Fruit fly (Drosophila melanogaster): ENCODE results near the gene beg.

Gene beg

DNA sequence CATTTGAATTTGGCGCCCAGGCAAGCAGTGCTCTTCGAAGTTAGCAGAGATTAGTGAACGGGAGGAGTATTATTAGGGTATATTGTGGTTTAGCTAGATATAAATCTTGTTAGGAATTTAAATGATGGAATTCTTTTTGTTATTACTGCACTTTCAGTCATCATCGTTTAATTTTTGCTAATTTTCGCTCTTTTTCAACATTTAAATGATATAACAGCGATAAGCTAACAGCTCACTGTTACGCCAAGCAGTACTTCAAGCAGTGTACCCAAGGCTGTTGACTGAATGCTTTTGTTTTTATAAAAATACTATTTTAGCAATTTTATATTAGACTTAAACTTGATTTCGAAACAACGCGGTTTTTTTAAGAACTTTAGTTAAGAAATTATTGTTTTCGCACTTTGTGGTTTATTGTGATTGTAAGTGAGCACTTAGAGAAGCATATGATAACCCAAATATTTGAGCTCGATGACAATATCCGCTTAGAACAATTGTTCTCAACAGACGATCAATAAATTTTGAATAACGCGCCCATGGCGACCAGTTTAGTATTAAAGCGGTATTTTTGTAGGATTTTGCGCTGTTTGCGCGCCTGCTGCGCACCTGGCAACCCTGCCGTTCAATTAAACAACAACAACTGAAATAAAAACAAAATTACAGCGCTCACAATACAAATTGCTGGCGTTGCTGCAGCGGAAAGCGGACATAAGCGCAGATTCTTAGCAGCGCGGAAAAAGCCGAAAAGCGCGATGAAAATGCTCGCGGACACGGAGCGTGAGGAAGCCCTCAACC is 15.4 kb downstream of the beg start (continued):
- no peak for TF ChIP-seq btn (GFP tag; optimal IDR thresholded peaks at IDR 0.05)
- no peak for TF ChIP-seq gcm (GFP tag; optimal IDR thresholded peaks at IDR 0.05)
- no peak for TF ChIP-seq bowl (GFP tag; IDR thresholded peaks at IDR 0.05)
- peak; percentile 87 for TF ChIP-seq Aef1 (GFP tag; IDR thresholded peaks at IDR 0.05)
- TF ChIP-seq br (optimal IDR thresholded peaks at IDR 0.05): no peak
- TF ChIP-seq sens (GFP tag): peak; percentile 44
- TF ChIP-seq Elba2 (GFP tag; optimal IDR thresholded peaks at IDR 0.05): no peak
- no peak for TF ChIP-seq CG3163 (GFP tag; optimal IDR thresholded peaks at IDR 0.05)
- no peak for TF ChIP-seq HLHmδ (GFP tag; optimal IDR thresholded peaks at IDR 0.05)
- no peak for TF ChIP-seq exex (tag; optimal IDR thresholded peaks at IDR 0.05)
- no peak for TF ChIP-seq emc (GFP tag; optimal IDR thresholded peaks at IDR 0.05)
- TF ChIP-seq Bteb2 (GFP tag; optimal IDR thresholded peaks at IDR 0.05): no peak
- TF ChIP-seq Trl (optimal IDR thresholded peaks at IDR 0.05): no peak
- TF ChIP-seq Trl (GFP tag; optimal IDR thresholded peaks at IDR 0.05): no peak
- no peak for TF ChIP-seq ap (GFP tag; IDR thresholded peaks at IDR 0.05)
- no peak for TF ChIP-seq CG32532 (GFP tag; IDR thresholded peaks at IDR 0.05)
- peak; percentile 75 for TF ChIP-seq MESR4 (GFP tag; optimal IDR thresholded peaks at IDR 0.05)
- TF ChIP-seq CG1603 (tag; optimal IDR thresholded peaks at IDR 0.05): peak; percentile 12
- peak; percentile 27 for TF ChIP-seq zen (tag; optimal IDR thresholded peaks at IDR 0.05)
- no peak for TF ChIP-seq Spps (tag; optimal IDR thresholded peaks at IDR 0.05)
- TF ChIP-seq CG14050 (GFP tag; IDR thresholded peaks at IDR 0.05): no peak
- no peak for TF ChIP-seq CTCF (GFP tag; optimal IDR thresholded peaks at IDR 0.05)
- TF ChIP-seq gt (GFP tag; IDR thresholded peaks at IDR 0.05): no peak
- TF ChIP-seq CG1647 (GFP tag; optimal IDR thresholded peaks at IDR 0.05): no peak
- no peak for TF ChIP-seq CG6683 (GFP tag; optimal IDR thresholded peaks at IDR 0.05)
- TF ChIP-seq wek (GFP tag; optimal IDR thresholded peaks at IDR 0.05): no peak
- TF ChIP-seq lbe (GFP tag; optimal IDR thresholded peaks at IDR 0.05): no peak
- no peak for TF ChIP-seq CG9609 (GFP tag; optimal IDR thresholded peaks at IDR 0.05)
- peak; percentile 20 for TF ChIP-seq abd-A (tag; optimal IDR thresholded peaks at IDR 0.05)
- peak; percentile 15 for TF ChIP-seq HmgD (GFP tag; optimal IDR thresholded peaks at IDR 0.05)
- no peak for TF ChIP-seq twi (tag; optimal IDR thresholded peaks at IDR 0.05)
- TF ChIP-seq CG9797 (GFP tag; optimal IDR thresholded peaks at IDR 0.05): peak; percentile 63
- no peak for TF ChIP-seq CG32772 (GFP tag; IDR thresholded peaks at IDR 0.05)
- TF ChIP-seq salm (tag; optimal IDR thresholded peaks at IDR 0.05): no peak
- no peak for TF ChIP-seq CG17829 (tag; optimal IDR thresholded peaks at IDR 0.05)
- TF ChIP-seq MBD-R2 (GFP tag; IDR thresholded peaks at IDR 0.05): peak; percentile 58; the same call in 1 of the 2 replicates
- no peak for TF ChIP-seq gsb (GFP tag; IDR thresholded peaks at IDR 0.05)
- TF ChIP-seq Scr (GFP tag; IDR thresholded peaks at IDR 0.05; ENCODE audit: partially characterized antibody): 0 out of 2 replicates have a peak, but pooled peaks have one; percentile 16
- TF ChIP-seq CG31365 (tag; optimal IDR thresholded peaks at IDR 0.05): peak; percentile 95
- TF ChIP-seq CG12769 (tag; optimal IDR thresholded peaks at IDR 0.05): no peak
- TF ChIP-seq D (optimal IDR thresholded peaks at IDR 0.05): no peak
- no peak for TF ChIP-seq D (GFP tag; optimal IDR thresholded peaks at IDR 0.05)
- no peak for TF ChIP-seq CG17612 (GFP tag; IDR thresholded peaks at IDR 0.05)
- no peak for TF ChIP-seq Atf-2 (GFP tag; optimal IDR thresholded peaks at IDR 0.05)
- no peak for TF ChIP-seq CG7357 (GFP tag; IDR thresholded peaks at IDR 0.05)
- TF ChIP-seq sna (GFP tag; IDR thresholded peaks at IDR 0.05; ENCODE audit: partially characterized antibody): 0 out of 2 replicates have a peak, but pooled peaks have one; percentile 14
- TF ChIP-seq CG43689 (GFP tag; IDR thresholded peaks at IDR 0.05): no peak
- TF ChIP-seq CG15601 (tag; optimal IDR thresholded peaks at IDR 0.05): peak; percentile 99
- no peak for TF ChIP-seq CG6854 (GFP tag; optimal IDR thresholded peaks at IDR 0.05)
- no peak for TF ChIP-seq amos (GFP tag; IDR thresholded peaks at IDR 0.05; ENCODE audit: partially characterized antibody)
- peak; percentile 22; the same call in 1 of the 2 replicates for TF ChIP-seq unc-4 (GFP tag; IDR thresholded peaks at IDR 0.05; ENCODE audit: partially characterized antibody)

Data from whole organism, embryonic.